Fruit fly (Drosophila melanogaster): ENCODE data around the gene CG44153.
A peak's percentile ranks its signal among the peaks of the same experiment; 100 is the strongest.

Gene CG44153

DNA sequence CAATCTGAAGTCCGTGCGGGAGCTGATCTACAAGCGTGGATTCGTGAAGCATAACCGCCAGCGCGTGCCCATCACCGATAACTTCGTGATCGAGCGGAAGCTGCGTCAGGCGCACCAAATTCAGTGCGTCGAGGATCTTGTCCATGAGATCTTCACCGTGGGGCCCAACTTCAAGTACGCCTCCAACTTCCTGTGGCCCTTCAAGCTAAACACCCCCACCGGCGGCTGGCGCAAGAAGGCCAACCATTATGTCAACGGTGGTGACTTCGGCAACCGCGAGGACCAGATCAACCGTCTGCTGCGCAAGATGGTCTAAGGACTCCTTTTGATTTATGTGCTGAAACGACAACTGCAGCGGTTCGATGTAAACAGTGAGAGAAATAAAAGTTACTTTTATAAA is 21.7 kb upstream of the CG44153 start:
- TF ChIP-seq CG1620 (GFP tag; optimal IDR thresholded peaks at IDR 0.05) (no peak), kay (GFP tag; ENCODE audit: borderline replicate concordance) (no peak), Mnt (GFP tag; optimal IDR thresholded peaks at IDR 0.05) (no peak), CG7045 (GFP tag; optimal IDR thresholded peaks at IDR 0.05) (no peak), toe (GFP tag; optimal IDR thresholded peaks at IDR 0.05) (no peak), CG12768 (GFP tag; optimal IDR thresholded peaks at IDR 0.05) (no peak), Clk (GFP tag; optimal IDR thresholded peaks at IDR 0.05) (no peak), tj (GFP tag; optimal IDR thresholded peaks at IDR 0.05) (no peak), cic (GFP tag; optimal IDR thresholded peaks at IDR 0.05) (no peak), Hr96 (GFP tag; optimal IDR thresholded peaks at IDR 0.05) (no peak), bab1 (GFP tag; optimal IDR thresholded peaks at IDR 0.05) (no peak), CG33017 (tag; optimal IDR thresholded peaks at IDR 0.05) (no peak), CG7101 (tag; optimal IDR thresholded peaks at IDR 0.05) (no peak), CG5204 (GFP tag; optimal IDR thresholded peaks at IDR 0.05) (no peak), pad (GFP tag; optimal IDR thresholded peaks at IDR 0.05) (no peak), Crg-1 (GFP tag; optimal IDR thresholded peaks at IDR 0.05) (no peak), CG14711 (tag; optimal IDR thresholded peaks at IDR 0.05) (no peak), CG11617 (GFP tag; optimal IDR thresholded peaks at IDR 0.05) (no peak)

DNA sequence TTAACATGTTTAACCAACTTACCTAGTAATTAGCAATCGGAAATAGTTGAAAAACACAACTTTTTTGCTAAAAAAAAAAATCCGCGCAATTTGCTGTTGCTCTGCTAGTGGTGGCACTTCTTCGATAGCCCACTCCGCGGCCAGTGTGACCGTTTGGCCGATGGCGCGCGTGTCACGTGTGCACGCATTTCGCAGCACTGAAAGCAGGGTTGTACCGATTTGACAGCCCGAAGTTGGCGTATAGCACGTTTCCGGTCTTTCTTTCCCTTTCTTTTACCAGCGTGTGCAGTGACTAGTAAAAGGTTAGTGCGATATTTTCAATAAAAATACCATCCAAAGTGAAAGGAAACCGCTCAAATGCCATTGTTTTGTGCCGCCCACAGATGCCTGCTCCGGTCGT is 20.8 kb upstream of the CG44153 start, which contains the start of the genes Ripalpha and RpL7:
Gene Ripalpha (minus strand): TSS at position 128 of the 400 bp plus-strand sequence.
Gene RpL7 (plus strand): TSS at position 158 of the 400 bp plus-strand sequence.
- peak; percentile 99 for TF ChIP-seq Mnt (GFP tag; optimal IDR thresholded peaks at IDR 0.05)
- peak; percentile 96 for TF ChIP-seq CG12768 (GFP tag; optimal IDR thresholded peaks at IDR 0.05)
- peak; percentile 99 for TF ChIP-seq ovo (GFP tag; optimal IDR thresholded peaks at IDR 0.05)
- peak; percentile 98 for TF ChIP-seq CG11617 (GFP tag; optimal IDR thresholded peaks at IDR 0.05)
- TF ChIP-seq Clk (GFP tag; optimal IDR thresholded peaks at IDR 0.05): peak; percentile 94
- TF ChIP-seq CG14711 (tag; optimal IDR thresholded peaks at IDR 0.05): peak; percentile 93
- peak; percentile 98 for TF ChIP-seq CG7101 (tag; optimal IDR thresholded peaks at IDR 0.05)
- TF ChIP-seq toe (GFP tag; optimal IDR thresholded peaks at IDR 0.05): peak; percentile 94
- no peak for TF ChIP-seq Hr96 (GFP tag; optimal IDR thresholded peaks at IDR 0.05)
- no peak for TF ChIP-seq CG5204 (GFP tag; optimal IDR thresholded peaks at IDR 0.05)
- TF ChIP-seq cnc (optimal IDR thresholded peaks at IDR 0.05): no peak
- TF ChIP-seq bab1 (GFP tag; optimal IDR thresholded peaks at IDR 0.05): peak; percentile 94
- peak; percentile 90 for TF ChIP-seq CG33017 (tag; optimal IDR thresholded peaks at IDR 0.05)
- TF ChIP-seq CG7045 (GFP tag; optimal IDR thresholded peaks at IDR 0.05): peak; percentile 97
- peak; percentile 89 for TF ChIP-seq tj (GFP tag; optimal IDR thresholded peaks at IDR 0.05)
- TF ChIP-seq pad (GFP tag; optimal IDR thresholded peaks at IDR 0.05): peak; percentile 93
- TF ChIP-seq CG1620 (GFP tag; optimal IDR thresholded peaks at IDR 0.05): peak; percentile 99
- TF ChIP-seq cic (GFP tag; optimal IDR thresholded peaks at IDR 0.05): peak; percentile 93
- TF ChIP-seq Crg-1 (GFP tag; optimal IDR thresholded peaks at IDR 0.05): peak; percentile 99
- no peak for TF ChIP-seq kay (GFP tag; ENCODE audit: borderline replicate concordance)

DNA sequence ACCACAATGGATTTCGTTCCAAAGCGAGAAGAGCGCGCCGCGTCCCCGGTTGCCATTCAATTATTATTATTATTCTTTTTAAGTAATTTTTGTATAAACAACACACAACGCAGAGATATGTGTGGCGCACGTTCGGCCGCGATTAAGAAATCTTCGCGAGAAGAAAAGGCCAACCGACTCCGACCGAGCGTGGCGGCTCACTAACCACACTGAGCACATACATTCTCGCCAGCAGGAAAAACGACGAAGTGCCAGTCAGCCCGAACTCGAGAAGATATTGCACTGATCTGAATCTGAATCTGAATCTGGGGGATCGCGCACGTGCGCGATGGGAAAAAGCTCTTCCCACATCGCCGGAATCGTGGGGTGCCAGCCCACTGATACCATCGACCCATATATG is 18.9 kb upstream of the CG44153 start, which contains the start of gene Sur:
Gene Sur (minus strand): TSS at position 207 of the 400 bp plus-strand sequence.
- no peak for TF ChIP-seq Clk (GFP tag; optimal IDR thresholded peaks at IDR 0.05)
- TF ChIP-seq toe (GFP tag; optimal IDR thresholded peaks at IDR 0.05): no peak
- no peak for TF ChIP-seq cnc (optimal IDR thresholded peaks at IDR 0.05)
- TF ChIP-seq pad (GFP tag; optimal IDR thresholded peaks at IDR 0.05): no peak
- TF ChIP-seq bab1 (GFP tag; optimal IDR thresholded peaks at IDR 0.05): no peak
- no peak for TF ChIP-seq CG12768 (GFP tag; optimal IDR thresholded peaks at IDR 0.05)
- TF ChIP-seq kay (GFP tag; ENCODE audit: borderline replicate concordance): no peak
- TF ChIP-seq Crg-1 (GFP tag; optimal IDR thresholded peaks at IDR 0.05): no peak
- TF ChIP-seq CG1620 (GFP tag; optimal IDR thresholded peaks at IDR 0.05): no peak
- TF ChIP-seq CG33017 (tag; optimal IDR thresholded peaks at IDR 0.05): no peak
- no peak for TF ChIP-seq CG5204 (GFP tag; optimal IDR thresholded peaks at IDR 0.05)
- no peak for TF ChIP-seq CG14711 (tag; optimal IDR thresholded peaks at IDR 0.05)
- TF ChIP-seq Hr96 (GFP tag; optimal IDR thresholded peaks at IDR 0.05): no peak
- TF ChIP-seq Mnt (GFP tag; optimal IDR thresholded peaks at IDR 0.05): no peak
- TF ChIP-seq ovo (GFP tag; optimal IDR thresholded peaks at IDR 0.05): no peak
- TF ChIP-seq CG7045 (GFP tag; optimal IDR thresholded peaks at IDR 0.05): no peak
- TF ChIP-seq cic (GFP tag; optimal IDR thresholded peaks at IDR 0.05): no peak

DNA sequence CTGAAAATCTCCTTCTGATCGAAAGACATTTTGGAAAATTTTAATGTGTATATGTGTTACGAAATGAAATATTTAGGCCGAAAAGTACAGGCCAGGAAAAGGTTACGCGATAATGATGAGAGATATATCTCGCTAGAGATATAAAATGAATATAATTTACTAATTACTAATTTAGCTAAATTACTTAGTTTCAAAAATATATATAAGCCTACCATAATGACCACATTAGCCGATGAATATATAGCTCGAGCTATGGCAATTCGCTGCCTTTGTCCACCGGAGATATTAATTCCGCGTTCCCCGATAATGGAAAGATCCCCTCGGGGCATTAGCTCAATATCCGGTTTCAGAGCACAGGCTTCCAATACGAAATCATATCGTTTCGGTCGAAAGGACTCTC is 11.3 kb upstream of the CG44153 start, which contains the start of gene Fum4:
Gene Fum4 (minus strand): TSS at position 101 of the 400 bp plus-strand sequence.
- TF ChIP-seq cic (GFP tag; optimal IDR thresholded peaks at IDR 0.05) (no peak), CG5204 (GFP tag; optimal IDR thresholded peaks at IDR 0.05) (no peak), pad (GFP tag; optimal IDR thresholded peaks at IDR 0.05) (no peak), CG1620 (GFP tag; optimal IDR thresholded peaks at IDR 0.05) (no peak), CG12768 (GFP tag; optimal IDR thresholded peaks at IDR 0.05) (no peak), CG7045 (GFP tag; optimal IDR thresholded peaks at IDR 0.05) (no peak), Mnt (GFP tag; optimal IDR thresholded peaks at IDR 0.05) (no peak), CG7101 (tag; optimal IDR thresholded peaks at IDR 0.05) (no peak), CG14711 (tag; optimal IDR thresholded peaks at IDR 0.05) (no peak), kay (GFP tag; ENCODE audit: borderline replicate concordance) (no peak), cnc (optimal IDR thresholded peaks at IDR 0.05) (no peak), Crg-1 (GFP tag; optimal IDR thresholded peaks at IDR 0.05) (no peak), Hr96 (GFP tag; optimal IDR thresholded peaks at IDR 0.05) (no peak), CG11617 (GFP tag; optimal IDR thresholded peaks at IDR 0.05) (no peak), Clk (GFP tag; optimal IDR thresholded peaks at IDR 0.05) (no peak), toe (GFP tag; optimal IDR thresholded peaks at IDR 0.05) (no peak), ovo (GFP tag; optimal IDR thresholded peaks at IDR 0.05) (no peak), bab1 (GFP tag; optimal IDR thresholded peaks at IDR 0.05) (no peak), CG33017 (tag; optimal IDR thresholded peaks at IDR 0.05) (no peak)

DNA sequence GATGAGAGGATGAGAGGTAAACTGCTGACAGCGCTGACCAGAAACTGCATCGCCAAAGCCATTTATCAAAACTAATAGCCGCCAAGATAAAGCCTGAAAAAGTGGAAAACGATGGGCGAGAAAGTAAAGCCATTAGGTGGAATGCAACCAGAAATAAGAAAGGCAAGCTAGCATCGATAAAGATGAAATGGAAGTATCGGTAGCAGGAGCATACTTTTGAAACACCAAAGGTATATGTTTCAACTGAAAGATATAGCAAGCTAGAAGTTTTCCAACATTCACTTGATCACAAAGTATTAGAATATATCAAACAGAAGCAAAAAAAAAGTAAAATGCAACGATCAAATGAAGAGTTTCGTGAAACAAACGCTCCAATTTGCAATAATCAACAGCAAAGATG is 7.7 kb downstream of the CG44153 start, which contains the start of gene CG13137:
Gene CG13137 (plus strand): TSS at position 301 of the 400 bp plus-strand sequence.
- no peak for TF ChIP-seq CG5204 (GFP tag; optimal IDR thresholded peaks at IDR 0.05)
- no peak for TF ChIP-seq CG7045 (GFP tag; optimal IDR thresholded peaks at IDR 0.05)
- TF ChIP-seq CG1620 (GFP tag; optimal IDR thresholded peaks at IDR 0.05): no peak
- no peak for TF ChIP-seq Crg-1 (GFP tag; optimal IDR thresholded peaks at IDR 0.05)
- TF ChIP-seq kay (GFP tag; ENCODE audit: borderline replicate concordance): no peak
- no peak for TF ChIP-seq Mnt (GFP tag; optimal IDR thresholded peaks at IDR 0.05)
- no peak for TF ChIP-seq CG12768 (GFP tag; optimal IDR thresholded peaks at IDR 0.05)
- TF ChIP-seq cic (GFP tag; optimal IDR thresholded peaks at IDR 0.05): no peak
- no peak for TF ChIP-seq Hr96 (GFP tag; optimal IDR thresholded peaks at IDR 0.05)

Measured in whole organism, adult.